Fruit fly (Drosophila melanogaster): ENCODE measurements around the gene Cp19.

DNA sequence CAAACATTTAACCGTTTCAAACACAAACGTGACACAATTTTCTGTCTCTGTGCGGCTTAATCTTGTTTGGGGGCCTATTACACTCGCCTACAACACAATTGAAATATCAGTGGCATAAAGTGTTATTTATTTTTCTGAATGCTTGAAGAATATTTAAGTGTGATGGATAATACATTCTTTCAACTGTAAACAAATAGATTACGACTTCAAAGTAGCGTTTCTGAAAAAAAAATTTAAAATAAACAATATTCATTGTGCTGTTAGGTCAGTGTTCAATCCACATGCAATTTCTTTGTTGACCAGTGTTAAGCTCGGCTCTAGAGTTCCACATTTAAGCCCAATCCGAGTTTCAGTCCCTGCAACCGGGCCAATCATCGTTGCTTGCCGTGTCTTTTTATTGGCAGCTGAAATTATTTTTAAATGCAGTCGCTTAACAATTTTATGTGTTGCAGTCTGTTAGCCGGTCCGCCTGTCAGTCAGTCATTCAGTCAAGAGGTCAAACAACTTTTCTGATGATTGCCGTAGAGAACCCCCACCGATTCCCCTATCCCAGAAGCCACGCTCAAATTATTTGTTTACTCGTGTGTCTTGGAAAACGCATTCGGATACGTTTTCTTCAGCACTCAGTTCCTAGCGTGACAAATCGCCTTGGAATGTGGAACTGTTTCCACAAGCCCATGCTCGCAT, 43.5 kb downstream of the Cp19 start:
- TF ChIP-seq CG8478 (optimal IDR thresholded peaks at IDR 0.05), result no peak
- no peak for TF ChIP-seq CTCF (optimal IDR thresholded peaks at IDR 0.05)

Measured in S2 (cell line).